Fruit fly (Drosophila melanogaster): Measurements from ENCODE around the gene Lectin-galC1.

The Lectin-galC1 gene

DNA sequence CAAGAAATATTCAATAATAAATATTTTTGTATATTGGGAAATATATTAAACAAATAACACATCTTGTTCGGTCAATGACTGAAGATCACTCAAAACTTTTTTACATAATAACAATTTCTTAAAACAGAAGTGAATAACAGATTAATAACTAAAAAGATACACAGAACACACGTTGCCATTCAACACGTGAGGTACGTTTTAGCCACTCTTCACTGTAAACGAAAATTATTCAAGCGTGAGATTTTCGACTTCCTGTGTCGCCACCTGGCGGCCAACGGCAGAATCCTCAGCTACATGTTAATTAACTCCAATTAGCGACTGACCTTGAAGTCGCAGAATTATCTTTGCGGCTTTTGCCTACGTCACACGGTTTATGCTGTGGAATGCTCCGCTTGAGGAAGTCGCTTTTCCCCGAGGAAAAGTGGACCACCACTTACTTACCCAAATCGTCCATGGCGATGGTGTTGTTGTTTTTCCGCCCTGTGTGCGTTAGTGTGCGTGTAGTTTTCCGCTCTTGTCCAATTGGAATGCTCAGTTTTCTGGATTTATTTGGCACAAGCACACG, 8.6 kb downstream of the Lectin-galC1 start (continued):
- TF ChIP-seq MESR4 (GFP tag; optimal IDR thresholded peaks at IDR 0.05) (no peak), pb (GFP tag; optimal IDR thresholded peaks at IDR 0.05) (peak; percentile 59), prd (optimal IDR thresholded peaks at IDR 0.05) (no peak), prd (GFP tag; IDR thresholded peaks at IDR 0.05) (peak; percentile 77), CG3281 (GFP tag; optimal IDR thresholded peaks at IDR 0.05) (peak; percentile 80), Trl (optimal IDR thresholded peaks at IDR 0.05) (no peak), Trl (GFP tag; optimal IDR thresholded peaks at IDR 0.05) (peak; percentile 52), CG32772 (GFP tag; IDR thresholded peaks at IDR 0.05) (peak; percentile 50), crol (GFP tag; IDR thresholded peaks at IDR 0.05) (no peak), ab (GFP tag; optimal IDR thresholded peaks at IDR 0.05) (no peak), CG15011 (GFP tag; optimal IDR thresholded peaks at IDR 0.05) (peak; percentile 49), sr (GFP tag; IDR thresholded peaks at IDR 0.05) (no peak), CG14441 (GFP tag; IDR thresholded peaks at IDR 0.05) (peak; percentile 70), Lim3 (GFP tag; IDR thresholded peaks at IDR 0.05) (0 out of 2 replicates have a peak, but pooled peaks have one; percentile 8), CG4282 (GFP tag; optimal IDR thresholded peaks at IDR 0.05) (peak; percentile 34), CG9609 (GFP tag; optimal IDR thresholded peaks at IDR 0.05) (peak; percentile 38), org-1 (GFP tag; optimal IDR thresholded peaks at IDR 0.05) (peak; percentile 66), pita (GFP tag; optimal IDR thresholded peaks at IDR 0.05) (no peak), zfh1 (GFP tag; IDR thresholded peaks at IDR 0.05) (peak; percentile 82), sens-2 (GFP tag; IDR thresholded peaks at IDR 0.05) (peak; percentile 66; the same call in 1 of the 2 replicates), unc-4 (GFP tag; IDR thresholded peaks at IDR 0.05; ENCODE audit: partially characterized antibody) (no peak), CG43689 (GFP tag; IDR thresholded peaks at IDR 0.05) (peak; percentile 53), Doc3 (GFP tag; IDR thresholded peaks at IDR 0.05; ENCODE audit: partially characterized antibody) (no peak), cg (GFP tag; optimal IDR thresholded peaks at IDR 0.05) (no peak), CG1602 (GFP tag; optimal IDR thresholded peaks at IDR 0.05) (peak; percentile 48), CG12659 (GFP tag; optimal IDR thresholded peaks at IDR 0.05) (peak; percentile 59), Oli (tag; optimal IDR thresholded peaks at IDR 0.05) (peak; percentile 74), disco-r (GFP tag; optimal IDR thresholded peaks at IDR 0.05) (no peak), ERR (GFP tag; optimal IDR thresholded peaks at IDR 0.05) (no peak), salm (tag; optimal IDR thresholded peaks at IDR 0.05) (peak; percentile 46), CG10979 (tag; optimal IDR thresholded peaks at IDR 0.05) (peak; percentile 75), CG9797 (GFP tag; optimal IDR thresholded peaks at IDR 0.05) (no peak), Dll (GFP tag; IDR thresholded peaks at IDR 0.05; ENCODE audit: partially characterized antibody) (no peak), CG34224 (GFP tag; IDR thresholded peaks at IDR 0.05; ENCODE audit: partially characterized antibody) (no peak), CG5180 (GFP tag; optimal IDR thresholded peaks at IDR 0.05) (peak; percentile 44), gt (GFP tag; IDR thresholded peaks at IDR 0.05) (no peak), bcd (GFP tag; optimal IDR thresholded peaks at IDR 0.05) (peak; percentile 70), D (optimal IDR thresholded peaks at IDR 0.05) (no peak), D (GFP tag; optimal IDR thresholded peaks at IDR 0.05) (peak; percentile 68), sd (tag; optimal IDR thresholded peaks at IDR 0.05) (peak; percentile 70), Hsf (GFP tag; optimal IDR thresholded peaks at IDR 0.05) (peak; percentile 68), CG4617 (GFP tag; optimal IDR thresholded peaks at IDR 0.05; ENCODE audit: borderline replicate concordance) (peak; percentile 9), jumu (GFP tag; optimal IDR thresholded peaks at IDR 0.05) (peak; percentile 13), slp2 (GFP tag; optimal IDR thresholded peaks at IDR 0.05) (peak; percentile 47), lmd (GFP tag; IDR thresholded peaks at IDR 0.05) (peak; percentile 73)

All from whole organism, embryonic.